Worm (Caenorhabditis elegans) whole organism, early embryonic: Measurements from ENCODE around the gene Y39A1A.2.

Experiments used
- F13C5.2 ChIP-seq: sonication (generic microtip); optimal IDR thresholded peaks from 2 replicates; lab custom pipeline; 2017; ENCODE audit warnings: mild to moderate bottlenecking, missing genetic modification characterization, inconsistent platforms, missing compliant biosample characterization
- ama-1 ChIP-seq: fragments of 150-350 bp; optimal IDR thresholded peaks from 2 replicates; lab custom pipeline; 2014
- ceh-13 ChIP-seq: fragments of 200-800 bp; sonication (Bioruptor generic); optimal IDR thresholded peaks from 2 replicates; lab custom pipeline; 2018; ENCODE audit warnings: mild to moderate bottlenecking, missing genetic modification characterization, missing compliant biosample characterization
- ceh-36 ChIP-seq: sonication (generic microtip); optimal IDR thresholded peaks from 2 replicates; lab custom pipeline; 2016; ENCODE audit warnings: missing genetic modification characterization, inconsistent platforms, missing compliant biosample characterization
- ets-7 ChIP-seq: sonication (generic microtip); optimal IDR thresholded peaks from 2 replicates; lab custom pipeline; 2016; ENCODE audit warnings: missing genotype, missing genetic modification characterization, missing compliant biosample characterization
- flt-1 ChIP-seq: fragments of 200-800 bp; sonication (Bioruptor generic); IDR thresholded peaks from 2 replicates; pipeline ENCODE4 v1.3.6; 2022; ENCODE audit warnings: missing genetic modification characterization, missing compliant biosample characterization
- pes-1 ChIP-seq: fragments of 200-800 bp; sonication (Bioruptor generic); IDR thresholded peaks from 2 replicates; pipeline ENCODE4 v1.3.6; 2022; ENCODE audit warnings: missing genetic modification reagents, missing genetic modification characterization, missing compliant biosample characterization
- scrt-1 ChIP-seq: fragments of 200-800 bp; sonication (Bioruptor generic); IDR thresholded peaks from 2 replicates; pipeline ENCODE4 v1.3.6; 2022; ENCODE audit warnings: missing genetic modification characterization, missing compliant biosample characterization
- sea-1 ChIP-seq: fragments of 200-800 bp; sonication (Bioruptor generic); conservative IDR thresholded peaks from 2 replicates; pipeline ENCODE4 v1.3.6; 2022; ENCODE audit warnings: missing genetic modification characterization, missing compliant biosample characterization
- tbx-11 ChIP-seq: fragments of 200-800 bp; sonication (Bioruptor generic); IDR thresholded peaks from 2 replicates; pipeline ENCODE4 v1.3.6; 2022; ENCODE audit warnings: missing genetic modification characterization, missing compliant biosample characterization
- tbx-37 ChIP-seq: fragments of 200-800 bp; sonication (Bioruptor generic); conservative IDR thresholded peaks from 2 replicates; pipeline ENCODE4 v1.3.6; 2022; ENCODE audit warnings: missing genetic modification reagents, missing genetic modification characterization, missing compliant biosample characterization
- tra-4 ChIP-seq: sonication (generic microtip); optimal IDR thresholded peaks from 2 replicates; lab custom pipeline; 2017; ENCODE audit warnings: missing genetic modification characterization, missing compliant biosample characterization

ce11 chrIII:10649219-10649618, 45.9 kb upstream of the Y39A1A.2 start, which contains the start of gene emg-1:
- TF ChIP-seq flt-1 (no peak), tbx-37 (GFP tag; lab: Robert Waterston, UW) (no peak), ama-1 (lab: Kevin White, UChicago) (no peak), ceh-13 (GFP tag; lab: Kevin White, UChicago) (no peak), tbx-11 (GFP tag; lab: Robert Waterston, UW) (no peak), F13C5.2 (tag; lab: Kevin White, UChicago) (no peak), ceh-36 (tag; lab: Kevin White, UChicago) (no peak), scrt-1 (no peak), pes-1 (GFP tag; lab: Robert Waterston, UW) (no peak), tra-4 (tag; lab: Kevin White, UChicago) (no peak), ets-7 (tag; lab: Kevin White, UChicago) (no peak), sea-1 (GFP tag; lab: Robert Waterston, UW) (no peak)
